Worm (Caenorhabditis elegans) whole organism, L4 larva: ENCODE results near the gene T25D1.3.

Source experiments
- F26F4.8 ChIP-seq: fragments of 200-800 bp; sonication (Bioruptor generic); conservative IDR thresholded peaks from 2 replicates; pipeline ENCODE4 v1.3.6; 2022; ENCODE audit warnings: missing genetic modification characterization, missing compliant biosample characterization
- F44E2.7 ChIP-seq: fragments of 200-800 bp; sonication (Bioruptor generic); IDR thresholded peaks from 2 replicates; pipeline ENCODE4 v2.1.2; 2022; ENCODE audit warnings: missing genetic modification characterization, missing compliant biosample characterization
- F49E8.2 ChIP-seq: sonication (generic microtip); optimal IDR thresholded peaks from 2 replicates; lab custom pipeline; 2016; ENCODE audit warnings: missing compliant biosample characterization, mild to moderate bottlenecking, missing genetic modification characterization, borderline replicate concordance
- T20F7.1 ChIP-seq: fragments of 200-800 bp; sonication (Bioruptor generic); optimal IDR thresholded peaks from 2 replicates; lab custom pipeline; 2018; ENCODE audit warnings: mild to moderate bottlenecking, missing genetic modification characterization, missing compliant biosample characterization
- T26A8.4 ChIP-seq: fragments of 200-800 bp; sonication (Bioruptor generic); IDR thresholded peaks from 2 replicates; pipeline ENCODE4 v1.3.6; 2022; ENCODE audit warnings: missing genetic modification characterization, missing compliant biosample characterization
- Y48G9A.11 ChIP-seq: fragments of 200-800 bp; sonication (Bioruptor generic); IDR thresholded peaks from 2 replicates; pipeline ENCODE4 v1.3.6; 2022; ENCODE audit warnings: missing genetic modification reagents, missing genetic modification characterization, missing compliant biosample characterization
- Y5F2A.4 ChIP-seq: fragments of 200-800 bp; sonication (Bioruptor generic); optimal IDR thresholded peaks from 2 replicates; lab custom pipeline; 2018; ENCODE audit warnings: mild to moderate bottlenecking, missing genetic modification characterization, missing compliant biosample characterization
- ZK337.2 ChIP-seq: fragments of 200-800 bp; sonication (Bioruptor generic); IDR thresholded peaks from 2 replicates; pipeline ENCODE4 v1.3.6; 2022; ENCODE audit warnings: missing genetic modification reagents, missing genetic modification characterization, missing compliant biosample characterization
- ZK546.5 ChIP-seq, 2 experiments: sonication (generic microtip); optimal IDR thresholded peaks; 2 replicates each; lab custom pipeline; 2017; ENCODE audit warnings: missing biosample characterization in 2 of 2, missing genetic modification characterization in 2 of 2
- aha-1 ChIP-seq: fragments of 150-350 bp; peaks from one replicate; lab custom pipeline; 2014; ENCODE audit warnings: missing biosample characterization, missing genetic modification characterization
- aly-2 ChIP-seq: sonication (generic microtip); optimal IDR thresholded peaks from 2 replicates; lab custom pipeline; 2018; ENCODE audit warnings: missing biosample characterization, missing genetic modification characterization
- attf-4 ChIP-seq: sonication (generic microtip); optimal IDR thresholded peaks from 3 replicates; lab custom pipeline; 2017; ENCODE audit warnings: missing biosample characterization, missing genetic modification characterization
- ceh-32 ChIP-seq: sonication (generic microtip); optimal IDR thresholded peaks from 2 replicates; lab custom pipeline; 2016; ENCODE audit warnings: mild to moderate bottlenecking, missing genetic modification characterization, missing compliant biosample characterization; ENCODE audit not compliant: poor library complexity
- ceh-62 ChIP-seq: sonication (generic microtip); optimal IDR thresholded peaks from 2 replicates; lab custom pipeline; 2017; ENCODE audit warnings: missing biosample characterization, missing genetic modification characterization
- ceh-82 ChIP-seq: sonication (generic microtip); optimal IDR thresholded peaks from 2 replicates; lab custom pipeline; 2017; ENCODE audit warnings: missing biosample characterization, missing genetic modification characterization
- ces-1 ChIP-seq: fragments of 150-350 bp; sonication (generic microtip); optimal IDR thresholded peaks from 4 replicates; lab custom pipeline; 2014; ENCODE audit warnings: missing biosample characterization, missing genetic modification reagents, missing genetic modification characterization
- ctbp-1 ChIP-seq: fragments of 200-800 bp; sonication (Bioruptor generic); IDR thresholded peaks from 2 replicates; pipeline ENCODE4 v1.3.6; 2022; ENCODE audit warnings: missing genetic modification reagents, missing genetic modification characterization, missing compliant biosample characterization
- daf-12 ChIP-seq: fragments of 150-350 bp; optimal IDR thresholded peaks from 2 replicates; lab custom pipeline; 2014; ENCODE audit warnings: missing biosample characterization, missing genetic modification reagents, missing genetic modification characterization
- daf-16 ChIP-seq, 3 experiments: sonication (generic microtip); optimal IDR thresholded peaks; 2 replicates each; lab custom pipeline; 2016 to 2017; ENCODE audit warnings: missing genetic modification characterization in 3 of 3, missing genetic modification reagents in 3 of 3, mild to moderate bottlenecking in 2 of 3, missing compliant biosample characterization in 2 of 3, missing biosample characterization in 1 of 3, moderate library complexity in 1 of 3
- daf-8 ChIP-seq: fragments of 200-800 bp; sonication (Bioruptor generic); IDR thresholded peaks from 2 replicates; pipeline ENCODE4 v1.3.6; 2022; ENCODE audit warnings: missing genetic modification characterization, missing compliant biosample characterization
- dmd-6 ChIP-seq: fragments of 200-800 bp; sonication (Bioruptor generic); IDR thresholded peaks from 2 replicates; pipeline ENCODE4 v1.3.6; 2022; ENCODE audit warnings: missing genetic modification reagents, missing genetic modification characterization, missing compliant biosample characterization
- dmd-8 ChIP-seq: fragments of 200-800 bp; sonication (Bioruptor generic); IDR thresholded peaks from 2 replicates; pipeline ENCODE4 v1.3.6; 2022; ENCODE audit warnings: missing genetic modification characterization, missing compliant biosample characterization
- dve-1 ChIP-seq: sonication (generic microtip); optimal IDR thresholded peaks from 2 replicates; lab custom pipeline; 2017; ENCODE audit warnings: antibody characterized with exemption, mild to moderate bottlenecking, missing genetic modification characterization, missing compliant biosample characterization; ENCODE audit not compliant: insufficient read depth
- gei-8 ChIP-seq: fragments of 200-800 bp; sonication (Bioruptor generic); optimal IDR thresholded peaks from 2 replicates; lab custom pipeline; 2018; ENCODE audit warnings: mild to moderate bottlenecking, missing genetic modification characterization, missing compliant biosample characterization
- hif-1 ChIP-seq, 2 experiments: sonication (generic microtip); optimal IDR thresholded peaks; 2 replicates each; lab custom pipeline; 2016 to 2017; ENCODE audit warnings: missing compliant biosample characterization in 2 of 2, missing genetic modification characterization in 2 of 2, missing genetic modification reagents in 2 of 2, missing genotype in 2 of 2, mild to moderate bottlenecking in 1 of 2
- hlh-11 ChIP-seq: fragments of 200-800 bp; sonication (Bioruptor generic); optimal IDR thresholded peaks from 2 replicates; lab custom pipeline; 2018; ENCODE audit warnings: mild to moderate bottlenecking, missing genetic modification characterization, missing compliant biosample characterization
- hlh-30 ChIP-seq: sonication (generic microtip); optimal IDR thresholded peaks from 2 replicates; lab custom pipeline; 2017; ENCODE audit warnings: antibody characterized with exemption, mild to moderate bottlenecking, missing genetic modification characterization, missing compliant biosample characterization; ENCODE audit not compliant: insufficient read depth
- lin-15B ChIP-seq: fragments of 150-350 bp; sonication (generic microtip); optimal IDR thresholded peaks from 3 replicates; lab custom pipeline; 2014; ENCODE audit warnings: missing biosample characterization, missing genetic modification characterization
- lin-38 ChIP-seq: fragments of 200-800 bp; sonication (Bioruptor generic); IDR thresholded peaks from 2 replicates; pipeline ENCODE4 v1.3.6; 2022; ENCODE audit warnings: missing genetic modification reagents, missing genetic modification characterization, missing compliant biosample characterization
- lin-39 ChIP-seq: fragments of 150-350 bp; optimal IDR thresholded peaks from 2 replicates; lab custom pipeline; 2014; ENCODE audit warnings: missing biosample characterization, missing genetic modification reagents, missing genetic modification characterization
- madf-5 ChIP-seq, 2 experiments: fragments of 200-800 bp; sonication (Bioruptor generic); IDR thresholded peaks; 2 replicates each; pipeline ENCODE4 v1.3.6; 2022; ENCODE audit warnings: missing compliant biosample characterization in 2 of 2, missing genetic modification characterization in 2 of 2
- madf-9 ChIP-seq: fragments of 200-800 bp; sonication (Bioruptor generic); conservative IDR thresholded peaks from 2 replicates; pipeline ENCODE4 v1.3.6; 2022; ENCODE audit warnings: missing genetic modification reagents, missing genetic modification characterization, missing compliant biosample characterization
- mdl-1 ChIP-seq, 2 experiments: fragments of 150-350 bp in 1 of 2; sonication (generic microtip) in 1 of 2; optimal IDR thresholded peaks; 2 replicates each; lab custom pipeline; 2014 to 2017; ENCODE audit warnings: missing biosample characterization in 2 of 2, missing genetic modification characterization in 2 of 2
- mep-1 ChIP-seq: fragments of 150-350 bp; sonication (generic microtip); optimal IDR thresholded peaks from 3 replicates; lab custom pipeline; 2014; ENCODE audit warnings: missing biosample characterization, missing genetic modification characterization
- mes-2 ChIP-seq: sonication (generic microtip); optimal IDR thresholded peaks from 2 replicates; lab custom pipeline; 2016; ENCODE audit warnings: missing genotype, mild to moderate bottlenecking, missing genetic modification characterization, missing compliant biosample characterization; ENCODE audit not compliant: poor library complexity, severe bottlenecking
- mxl-3 ChIP-seq: fragments of 200-800 bp; sonication (Bioruptor generic); optimal IDR thresholded peaks from 2 replicates; lab custom pipeline; 2018; ENCODE audit warnings: mild to moderate bottlenecking, missing genetic modification characterization, missing compliant biosample characterization
- nhr-10 ChIP-seq: fragments of 150-350 bp; optimal IDR thresholded peaks from 2 replicates; lab custom pipeline; 2014; ENCODE audit warnings: missing biosample characterization, missing genetic modification characterization
- nhr-111 ChIP-seq: fragments of 200-800 bp; sonication (Bioruptor generic); optimal IDR thresholded peaks from 2 replicates; lab custom pipeline; 2018; ENCODE audit warnings: mild to moderate bottlenecking, missing genetic modification characterization, missing compliant biosample characterization
- nhr-41 ChIP-seq: fragments of 200-800 bp; sonication (Bioruptor generic); IDR thresholded peaks from 2 replicates; pipeline ENCODE4 v1.3.6; 2022; ENCODE audit warnings: missing genetic modification reagents, missing genetic modification characterization, missing compliant biosample characterization
- nhr-42 ChIP-seq: fragments of 200-800 bp; sonication (Bioruptor generic); IDR thresholded peaks from 2 replicates; pipeline ENCODE4 v1.3.6; 2022; ENCODE audit warnings: missing genetic modification characterization, missing compliant biosample characterization
- nhr-76 ChIP-seq: fragments of 150-350 bp; optimal IDR thresholded peaks from 2 replicates; lab custom pipeline; 2014; ENCODE audit warnings: missing biosample characterization, missing genetic modification characterization
- php-3 ChIP-seq: fragments of 200-800 bp; sonication (Bioruptor generic); IDR thresholded peaks from 2 replicates; pipeline ENCODE4 v1.3.6; 2022; ENCODE audit warnings: missing genetic modification reagents, missing genetic modification characterization, missing compliant biosample characterization
- sdz-12 ChIP-seq: fragments of 200-800 bp; sonication (Bioruptor generic); optimal IDR thresholded peaks from 2 replicates; lab custom pipeline; 2018; ENCODE audit warnings: mild to moderate bottlenecking, missing genetic modification characterization, missing compliant biosample characterization
- set-16 ChIP-seq: fragments of 200-800 bp; sonication (Bioruptor generic); IDR thresholded peaks from 2 replicates; pipeline ENCODE4 v1.3.6; 2022; ENCODE audit warnings: missing genetic modification reagents, missing genetic modification characterization, missing compliant biosample characterization
- snpc-1.2 ChIP-seq: fragments of 200-800 bp; sonication (Bioruptor generic); IDR thresholded peaks from 2 replicates; pipeline ENCODE4 v1.3.6; 2022; ENCODE audit warnings: missing genetic modification reagents, missing genetic modification characterization, missing compliant biosample characterization
- spr-1 ChIP-seq: sonication (generic microtip); optimal IDR thresholded peaks from 2 replicates; lab custom pipeline; 2016; ENCODE audit warnings: mild to moderate bottlenecking, missing genetic modification characterization, missing compliant biosample characterization
- spr-3 ChIP-seq: fragments of 200-800 bp; sonication (Bioruptor generic); optimal IDR thresholded peaks from 2 replicates; lab custom pipeline; 2018; ENCODE audit warnings: mild to moderate bottlenecking, missing genetic modification characterization, missing compliant biosample characterization
- tag-97 ChIP-seq: fragments of 200-800 bp; sonication (Bioruptor generic); IDR thresholded peaks from 2 replicates; pipeline ENCODE4 v1.3.6; 2022; ENCODE audit warnings: missing genetic modification characterization, missing compliant biosample characterization
- ztf-7 ChIP-seq: fragments of 150-350 bp; optimal IDR thresholded peaks from 2 replicates; lab custom pipeline; 2014; ENCODE audit warnings: missing biosample characterization, missing genetic modification characterization

Gene T25D1.3

ce11 chrX:16484043-16484442, 21.4 kb upstream of the T25D1.3 start:
- TF ChIP-seq ceh-62 (tag; lab: Kevin White, UChicago) (no peak), tag-97 (GFP tag; lab: Robert Waterston, UW) (no peak), dmd-6 (GFP tag; lab: Robert Waterston, UW) (peak; percentile 58), lin-39 (tag; lab: Kevin White, UChicago) (no peak), F49E8.2 (no peak), T20F7.1 (GFP tag; lab: Kevin White, UChicago) (no peak), daf-16 (GFP tag; optimal IDR thresholded peaks at IDR 0.05; lab: Kevin White, UChicago) (no peak), daf-16 (tag; optimal IDR thresholded peaks at IDR 0.05; lab: Kevin White, UChicago) (peak; percentile 24), lin-38 (GFP tag; lab: Robert Waterston, UW) (no peak), ctbp-1 (GFP tag; lab: Robert Waterston, UW) (0 out of 2 replicates have a peak, but pooled peaks have one; percentile 38), ceh-82 (tag; lab: Kevin White, UChicago) (no peak), ceh-32 (tag; lab: Kevin White, UChicago) (no peak), daf-8 (GFP tag; lab: Robert Waterston, UW) (no peak)

- TF ChIP-seq nhr-111 (GFP tag; lab: Kevin White, UChicago) (no peak), ztf-7 (no peak), mdl-1 (tag; optimal IDR thresholded peaks at IDR 0.05; lab: Kevin White, UChicago) (peak in 1 of 2 experiments; percentile 36), tag-97 (GFP tag; lab: Robert Waterston, UW) (no peak), spr-1 (tag; lab: Kevin White, UChicago) (no peak), ZK337.2 (no peak), php-3 (GFP tag; lab: Robert Waterston, UW) (no peak), sdz-12 (no peak), gei-8 (GFP tag; lab: Kevin White, UChicago) (no peak), nhr-41 (GFP tag; lab: Robert Waterston, UW) (no peak), nhr-42 (no peak), F44E2.7 (no peak), dve-1 (tag; lab: Kevin White, UChicago) (no peak), daf-16 (GFP tag; optimal IDR thresholded peaks at IDR 0.05; lab: Kevin White, UChicago) (no peak), daf-16 (tag; optimal IDR thresholded peaks at IDR 0.05; lab: Kevin White, UChicago) (no peak), mep-1 (tag; lab: Kevin White, UChicago) (peak; percentile 58), nhr-76 (tag; lab: Kevin White, UChicago) (no peak), set-16 (GFP tag; lab: Robert Waterston, UW) (no peak), aha-1 (tag; lab: Kevin White, UChicago) (peak; percentile 47), aly-2 (no peak), ces-1 (no peak), hlh-30 (tag; lab: Kevin White, UChicago) (no peak), attf-4 (tag; lab: Kevin White, UChicago) (no peak), madf-9 (GFP tag; lab: Robert Waterston, UW) (no peak), T26A8.4 (GFP tag; lab: Robert Waterston, UW) (no peak), madf-5 (GFP tag; IDR thresholded peaks at IDR 0.05; lab: Robert Waterston, UW) (no peak), hif-1 (tag; optimal IDR thresholded peaks at IDR 0.05; lab: Kevin White, UChicago) (no peak), spr-3 (no peak), daf-12 (no peak), lin-15B (no peak), nhr-10 (tag; lab: Kevin White, UChicago) (no peak), snpc-1.2 (GFP tag; lab: Robert Waterston, UW) (no peak), dmd-8 (no peak), mes-2 (tag; lab: Kevin White, UChicago) (no peak), Y5F2A.4 (GFP tag; lab: Kevin White, UChicago) (no peak), hlh-11 (tag; lab: Kevin White, UChicago) (peak; percentile 36), Y48G9A.11 (GFP tag; lab: Robert Waterston, UW) (no peak), ZK546.5 (tag; optimal IDR thresholded peaks at IDR 0.05; lab: Kevin White, UChicago) (no peak), F26F4.8 (GFP tag; lab: Robert Waterston, UW) (no peak), mxl-3 (GFP tag; lab: Kevin White, UChicago) (no peak)
Observed at ce11 chrX:16484681-16485080, 20.8 kb upstream of the T25D1.3 start.
